Worm (Caenorhabditis elegans) whole organism, L4/young adult: ENCODE data around the gene M03D4.4.

Experiments used
- W03F9.2 ChIP-seq: fragments of 150-350 bp; optimal IDR thresholded peaks from 2 replicates; lab custom pipeline; 2014; ENCODE audit warnings: missing biosample characterization, missing genetic modification characterization
- dao-5 ChIP-seq: sonication (generic microtip); optimal IDR thresholded peaks from 2 replicates; lab custom pipeline; 2016; ENCODE audit warnings: missing genotype, missing genetic modification characterization, moderate library complexity, missing compliant biosample characterization
- him-1 ChIP-seq: sonication (generic microtip); optimal IDR thresholded peaks from 2 replicates; lab custom pipeline; 2016; ENCODE audit warnings: missing genotype, missing genetic modification reagents, missing genetic modification characterization, missing compliant biosample characterization

- no peak for TF ChIP-seq dao-5 (tag; lab: Kevin White, UChicago)
- TF ChIP-seq W03F9.2 (tag; lab: Kevin White, UChicago), result no peak
- no peak for TF ChIP-seq him-1 (tag; lab: Kevin White, UChicago)
Measured at ce11 chrIV:6099770-6100169, 27.3 kb downstream of the M03D4.4 start.
